1 fruit fly cellular context compared by ENCODE assay signal in genomic region chr3L:16042640-16043039, dm6.
TF ChIP-seq lines count a peak whose summit lies in the region.

No protein-coding gene starts in this region.

TF ChIP-seq in whole organism, embryonic, 481 proteins besides CTCF, POLR2A, EP300 and RAD21 (continued from another document):
- TF ChIP-seq sd (tag; optimal IDR thresholded peaks at IDR 0.05; lab: Kevin White, UChicago) (peak; percentile 94), CG6175 (GFP tag; IDR thresholded peaks at IDR 0.05; lab: Robert Waterston, UW) (no peak), Sox102F (GFP tag; optimal IDR thresholded peaks at IDR 0.05; lab: Kevin White, UChicago) (no peak), CG14965 (GFP tag; optimal IDR thresholded peaks at IDR 0.05; lab: Kevin White, UChicago; ENCODE audit: borderline replicate concordance) (no peak), CHES-1-like (GFP tag; optimal IDR thresholded peaks at IDR 0.05; lab: Kevin White, UChicago) (no peak), CG2129 (GFP tag; IDR thresholded peaks at IDR 0.05; lab: Robert Waterston, UW; ENCODE audit: partially characterized antibody) (no peak), Lim3 (GFP tag; IDR thresholded peaks at IDR 0.05; lab: Robert Waterston, UW) (no peak), bigmax (GFP tag; optimal IDR thresholded peaks at IDR 0.05; lab: Kevin White, UChicago) (no peak), CG8290 (GFP tag; optimal IDR thresholded peaks at IDR 0.05; lab: Kevin White, UChicago) (no peak), CG8290 (tag; optimal IDR thresholded peaks at IDR 0.05; lab: Kevin White, UChicago) (peak in 1 of 2 experiments; percentile 5), Vsx1 (GFP tag; optimal IDR thresholded peaks at IDR 0.05; lab: Kevin White, UChicago) (peak; percentile 21), B-H2 (GFP tag; optimal IDR thresholded peaks at IDR 0.05; lab: Kevin White, UChicago) (no peak), chinmo (GFP tag; IDR thresholded peaks at IDR 0.05; lab: Robert Waterston, UW; ENCODE audit: partially characterized antibody) (peak; percentile 78; the same call in 3 of the 4 replicates), chm (GFP tag; IDR thresholded peaks at IDR 0.05; lab: Robert Waterston, UW) (no peak), insv (GFP tag; optimal IDR thresholded peaks at IDR 0.05; lab: Kevin White, UChicago) (peak in 1 of 2 experiments; percentile 76), z (GFP tag; IDR thresholded peaks at IDR 0.05; lab: Robert Waterston, UW) (peak; percentile 60; the same call in 1 of the 3 replicates)
